Worm (Caenorhabditis elegans): ENCODE measurements around the gene madf-11.

Gene madf-11

ce11 chrIII:5591668-5592149 is 11.6 kb downstream of the madf-11 start, which contains the start of the genes ddx-15 and ucr-1:
Gene ddx-15, minus strand, starts transcription at chrIII:5591718.
Gene ucr-1, plus strand, starts transcription at chrIII:5592135.
- TF ChIP-seq ama-1 (optimal IDR thresholded peaks at IDR 0.05) (no peak), hnd-1 (tag; optimal IDR thresholded peaks at IDR 0.05) (no peak), aly-1 (tag; optimal IDR thresholded peaks at IDR 0.05) (no peak), hmg-4 (GFP tag; optimal IDR thresholded peaks at IDR 0.05) (no peak), flt-1 (GFP tag; IDR thresholded peaks at IDR 0.05) (no peak), ets-7 (tag; optimal IDR thresholded peaks at IDR 0.05) (no peak), pes-1 (GFP tag; IDR thresholded peaks at IDR 0.05) (no peak), F13C5.2 (tag; optimal IDR thresholded peaks at IDR 0.05) (no peak), B0310.2 (tag; optimal IDR thresholded peaks at IDR 0.05) (no peak), ceh-13 (GFP tag; optimal IDR thresholded peaks at IDR 0.05) (no peak), tra-4 (tag; optimal IDR thresholded peaks at IDR 0.05) (no peak), tbx-37 (GFP tag; conservative IDR thresholded peaks at IDR 0.05) (no peak)

ce11 chrIII:5588746-5589145 is 14.5 kb downstream of the madf-11 start:
- TF ChIP-seq scrt-1 (GFP tag; IDR thresholded peaks at IDR 0.05) (no peak), tra-4 (tag; optimal IDR thresholded peaks at IDR 0.05) (no peak), flt-1 (GFP tag; IDR thresholded peaks at IDR 0.05) (no peak), F13C5.2 (tag; optimal IDR thresholded peaks at IDR 0.05) (no peak), ama-1 (optimal IDR thresholded peaks at IDR 0.05) (no peak), ceh-36 (tag; optimal IDR thresholded peaks at IDR 0.05) (no peak), aly-1 (tag; optimal IDR thresholded peaks at IDR 0.05) (no peak), B0310.2 (tag; optimal IDR thresholded peaks at IDR 0.05) (no peak), hmg-4 (GFP tag; optimal IDR thresholded peaks at IDR 0.05) (no peak), pes-1 (GFP tag; IDR thresholded peaks at IDR 0.05) (no peak), tbx-11 (GFP tag; IDR thresholded peaks at IDR 0.05) (no peak), hnd-1 (tag; optimal IDR thresholded peaks at IDR 0.05) (no peak), ets-7 (tag; optimal IDR thresholded peaks at IDR 0.05) (no peak), tbx-37 (GFP tag; conservative IDR thresholded peaks at IDR 0.05) (no peak), hmbx-1 (tag; optimal IDR thresholded peaks at IDR 0.05) (no peak), ceh-13 (GFP tag; optimal IDR thresholded peaks at IDR 0.05) (no peak)

ce11 chrIII:5586925-5587324 is 16.4 kb downstream of the madf-11 start, which contains the start of gene F56D2.2:
Gene F56D2.2, plus strand, starts transcription at chrIII:5587263.
- TF ChIP-seq pes-1 (GFP tag; IDR thresholded peaks at IDR 0.05) (no peak), ceh-36 (tag; optimal IDR thresholded peaks at IDR 0.05) (no peak), flt-1 (GFP tag; IDR thresholded peaks at IDR 0.05) (no peak), hnd-1 (tag; optimal IDR thresholded peaks at IDR 0.05) (no peak)

ce11 chrIII:5585711-5586110 is 17.6 kb downstream of the madf-11 start:
- TF ChIP-seq aly-1 (tag; optimal IDR thresholded peaks at IDR 0.05) (no peak), scrt-1 (GFP tag; IDR thresholded peaks at IDR 0.05) (no peak), ceh-36 (tag; optimal IDR thresholded peaks at IDR 0.05) (no peak), ceh-13 (GFP tag; optimal IDR thresholded peaks at IDR 0.05) (no peak), hmg-4 (GFP tag; optimal IDR thresholded peaks at IDR 0.05) (no peak), hmbx-1 (tag; optimal IDR thresholded peaks at IDR 0.05) (no peak), pes-1 (GFP tag; IDR thresholded peaks at IDR 0.05) (no peak), hnd-1 (tag; optimal IDR thresholded peaks at IDR 0.05) (no peak), ets-7 (tag; optimal IDR thresholded peaks at IDR 0.05) (no peak), F13C5.2 (tag; optimal IDR thresholded peaks at IDR 0.05) (no peak), B0310.2 (tag; optimal IDR thresholded peaks at IDR 0.05) (no peak), ama-1 (optimal IDR thresholded peaks at IDR 0.05) (no peak), flt-1 (GFP tag; IDR thresholded peaks at IDR 0.05) (no peak), tbx-37 (GFP tag; conservative IDR thresholded peaks at IDR 0.05) (no peak), tbx-11 (GFP tag; IDR thresholded peaks at IDR 0.05) (no peak), tra-4 (tag; optimal IDR thresholded peaks at IDR 0.05) (no peak), sea-1 (GFP tag; conservative IDR thresholded peaks at IDR 0.05) (no peak)

- no peak for TF ChIP-seq ama-1 (optimal IDR thresholded peaks at IDR 0.05)
- TF ChIP-seq flt-1 (GFP tag; IDR thresholded peaks at IDR 0.05), result no peak
- no peak for TF ChIP-seq scrt-1 (GFP tag; IDR thresholded peaks at IDR 0.05)
- TF ChIP-seq hmbx-1 (tag; optimal IDR thresholded peaks at IDR 0.05), result no peak
- no peak for TF ChIP-seq F13C5.2 (tag; optimal IDR thresholded peaks at IDR 0.05)
- TF ChIP-seq hmg-4 (GFP tag; optimal IDR thresholded peaks at IDR 0.05), result no peak
- no peak for TF ChIP-seq ceh-36 (tag; optimal IDR thresholded peaks at IDR 0.05)
- no peak for TF ChIP-seq hnd-1 (tag; optimal IDR thresholded peaks at IDR 0.05)
- TF ChIP-seq tbx-11 (GFP tag; IDR thresholded peaks at IDR 0.05), result no peak
- TF ChIP-seq sea-1 (GFP tag; conservative IDR thresholded peaks at IDR 0.05), result no peak
Measured at ce11 chrIII:5584647-5585046, 18.6 kb downstream of the madf-11 start, which contains the start of gene F56D2.3. Gene F56D2.3, plus strand, starts transcription at chrIII:5584947.

ce11 chrIII:5582766-5583165 is 20.5 kb downstream of the madf-11 start, which contains the start of the genes F56D2.8 and uev-2:
Gene F56D2.8, minus strand, starts transcription at chrIII:5582866.
Gene uev-2, plus strand, starts transcription at chrIII:5583125.
- TF ChIP-seq ceh-36 (tag; optimal IDR thresholded peaks at IDR 0.05), result no peak
- no peak for TF ChIP-seq ama-1 (optimal IDR thresholded peaks at IDR 0.05)
- TF ChIP-seq F13C5.2 (tag; optimal IDR thresholded peaks at IDR 0.05), result no peak
- TF ChIP-seq scrt-1 (GFP tag; IDR thresholded peaks at IDR 0.05), result no peak
- TF ChIP-seq ets-7 (tag; optimal IDR thresholded peaks at IDR 0.05), result no peak
- no peak for TF ChIP-seq hmbx-1 (tag; optimal IDR thresholded peaks at IDR 0.05)
- no peak for TF ChIP-seq tbx-37 (GFP tag; conservative IDR thresholded peaks at IDR 0.05)
- TF ChIP-seq aly-1 (tag; optimal IDR thresholded peaks at IDR 0.05), result no peak
- TF ChIP-seq ceh-13 (GFP tag; optimal IDR thresholded peaks at IDR 0.05), result no peak
- no peak for TF ChIP-seq hnd-1 (tag; optimal IDR thresholded peaks at IDR 0.05)
- TF ChIP-seq sea-1 (GFP tag; conservative IDR thresholded peaks at IDR 0.05), result no peak
- no peak for TF ChIP-seq B0310.2 (tag; optimal IDR thresholded peaks at IDR 0.05)
- TF ChIP-seq pes-1 (GFP tag; IDR thresholded peaks at IDR 0.05), result no peak
- TF ChIP-seq tra-4 (tag; optimal IDR thresholded peaks at IDR 0.05), result no peak
- no peak for TF ChIP-seq flt-1 (GFP tag; IDR thresholded peaks at IDR 0.05)
- no peak for TF ChIP-seq tbx-11 (GFP tag; IDR thresholded peaks at IDR 0.05)
- TF ChIP-seq hmg-4 (GFP tag; optimal IDR thresholded peaks at IDR 0.05), result no peak

- TF ChIP-seq aly-1 (tag; optimal IDR thresholded peaks at IDR 0.05) (no peak), sea-1 (GFP tag; conservative IDR thresholded peaks at IDR 0.05) (no peak), ama-1 (optimal IDR thresholded peaks at IDR 0.05) (no peak), hmg-4 (GFP tag; optimal IDR thresholded peaks at IDR 0.05) (no peak), hnd-1 (tag; optimal IDR thresholded peaks at IDR 0.05) (no peak), tbx-11 (GFP tag; IDR thresholded peaks at IDR 0.05) (no peak), hmbx-1 (tag; optimal IDR thresholded peaks at IDR 0.05) (no peak), ceh-36 (tag; optimal IDR thresholded peaks at IDR 0.05) (no peak), F13C5.2 (tag; optimal IDR thresholded peaks at IDR 0.05) (no peak), pes-1 (GFP tag; IDR thresholded peaks at IDR 0.05) (no peak), tra-4 (tag; optimal IDR thresholded peaks at IDR 0.05) (no peak), ceh-13 (GFP tag; optimal IDR thresholded peaks at IDR 0.05) (no peak)
Measured at ce11 chrIII:5581049-5581448, 22.2 kb downstream of the madf-11 start, which contains the start of gene F56D2.5. Gene F56D2.5, minus strand, starts transcription at chrIII:5581419.

Data from whole organism, early embryonic.